Worm (Caenorhabditis elegans): ENCODE data around the gene F36G9.13.
A peak's percentile ranks its signal among the peaks of the same experiment; 100 is the strongest.

F36G9.13 gene

ce11 chrV:15982733-15983344, at the start of gene F36G9.13, which contains the start of gene fbxa-99:
Gene F36G9.13 (plus strand): TSS chrV:15983294.
Gene fbxa-99 (minus strand): TSS chrV:15982854.
- TF ChIP-seq F49E8.2 (tag; optimal IDR thresholded peaks at IDR 0.05; ENCODE audit: borderline replicate concordance) (no peak), nhr-28 (tag; optimal IDR thresholded peaks at IDR 0.05) (peak; percentile 48), F44E2.7 (GFP tag; IDR thresholded peaks at IDR 0.05) (no peak), zfp-3 (GFP tag; conservative IDR thresholded peaks at IDR 0.05) (no peak), nhr-237 (tag; optimal IDR thresholded peaks at IDR 0.05) (no peak), nhr-77 (tag; optimal IDR thresholded peaks at IDR 0.05) (peak; percentile 21), nhr-76 (tag; optimal IDR thresholded peaks at IDR 0.05) (no peak), tra-1 (GFP tag; IDR thresholded peaks at IDR 0.05) (no peak), nhr-42 (GFP tag; IDR thresholded peaks at IDR 0.05) (no peak), nhr-10 (tag; optimal IDR thresholded peaks at IDR 0.05) (no peak), php-3 (GFP tag; IDR thresholded peaks at IDR 0.05) (no peak), lin-1 (GFP tag; IDR thresholded peaks at IDR 0.05) (no peak), mes-2 (tag; optimal IDR thresholded peaks at IDR 0.05; ENCODE audit: poor library complexity, severe bottlenecking) (no peak), dmd-6 (GFP tag; IDR thresholded peaks at IDR 0.05) (peak; percentile 41), ZK546.5 (tag; optimal IDR thresholded peaks at IDR 0.05) (no peak), dve-1 (tag; optimal IDR thresholded peaks at IDR 0.05; ENCODE audit: insufficient read depth) (no peak), fkh-10 (GFP tag; optimal IDR thresholded peaks at IDR 0.05) (no peak), zip-2 (tag; optimal IDR thresholded peaks at IDR 0.05) (no peak), unc-62 (GFP tag; optimal IDR thresholded peaks at IDR 0.05 in 1 of 2) (no peak), unc-62 (tag; optimal IDR thresholded peaks at IDR 0.05) (no peak), hlh-11 (tag; optimal IDR thresholded peaks at IDR 0.05) (peak; percentile 21), nhr-41 (GFP tag; IDR thresholded peaks at IDR 0.05) (no peak), vab-7 (GFP tag; IDR thresholded peaks at IDR 0.05) (no peak), ztf-11 (tag; optimal IDR thresholded peaks at IDR 0.05) (no peak), daf-8 (GFP tag; IDR thresholded peaks at IDR 0.05) (no peak), ztf-7 (tag; optimal IDR thresholded peaks at IDR 0.05) (no peak), daf-12 (tag; optimal IDR thresholded peaks at IDR 0.05) (no peak), mep-1 (tag; optimal IDR thresholded peaks at IDR 0.05) (no peak), ceh-20 (GFP tag; IDR thresholded peaks at IDR 0.05) (no peak), ceh-32 (tag; optimal IDR thresholded peaks at IDR 0.05; ENCODE audit: poor library complexity) (no peak), dmd-8 (GFP tag; IDR thresholded peaks at IDR 0.05) (no peak), zfp-2 (tag; optimal IDR thresholded peaks at IDR 0.05) (no peak), ctbp-1 (GFP tag; IDR thresholded peaks at IDR 0.05) (no peak), nhr-48 (tag; optimal IDR thresholded peaks at IDR 0.05) (no peak), pqm-1 (tag; optimal IDR thresholded peaks at IDR 0.05) (peak; percentile 34), lin-13 (GFP tag; optimal IDR thresholded peaks at IDR 0.05) (peak; percentile 22), Y5F2A.4 (GFP tag; optimal IDR thresholded peaks at IDR 0.05) (no peak), daf-16 (GFP tag; optimal IDR thresholded peaks at IDR 0.05) (no peak), daf-16 (tag; optimal IDR thresholded peaks at IDR 0.05) (peak; percentile 72)

ce11 chrV:15940254-15940653, 42.8 kb upstream of the F36G9.13 start, which contains the start of gene srw-55:
Gene srw-55 (minus strand): TSS chrV:15940354.
- peak in 1 of 2 experiments; percentile 66 for TF ChIP-seq unc-62 (GFP tag; optimal IDR thresholded peaks at IDR 0.05 in 1 of 2)
- TF ChIP-seq unc-62 (tag; optimal IDR thresholded peaks at IDR 0.05) = no peak
- TF ChIP-seq dmd-9 (GFP tag; IDR thresholded peaks at IDR 0.05) = no peak

ce11 chrV:15943125-15943524, 40.0 kb upstream of the F36G9.13 start, which contains the start of gene srw-53:
Gene srw-53 (plus strand): TSS chrV:15943425.
- no peak for TF ChIP-seq lir-3 (tag; optimal IDR thresholded peaks at IDR 0.05)
- TF ChIP-seq hmg-1.1 (GFP tag; IDR thresholded peaks at IDR 0.05) = no peak
- TF ChIP-seq lin-29 (GFP tag; IDR thresholded peaks at IDR 0.05) = no peak
- TF ChIP-seq tag-97 (GFP tag; IDR thresholded peaks at IDR 0.05) = no peak
- TF ChIP-seq dve-1 (tag; optimal IDR thresholded peaks at IDR 0.05; ENCODE audit: insufficient read depth) = no peak
- TF ChIP-seq Y105C5A.15 (GFP tag; IDR thresholded peaks at IDR 0.05) = no peak
- no peak for TF ChIP-seq F37D6.2 (tag; optimal IDR thresholded peaks at IDR 0.05)
- no peak for TF ChIP-seq ceh-20 (GFP tag; IDR thresholded peaks at IDR 0.05)
- TF ChIP-seq lin-13 (GFP tag; optimal IDR thresholded peaks at IDR 0.05) = no peak
- TF ChIP-seq Y75B8A.6 (GFP tag; IDR thresholded peaks at IDR 0.05) = no peak
- no peak for TF ChIP-seq fkh-10 (GFP tag; optimal IDR thresholded peaks at IDR 0.05)
